Worm (Caenorhabditis elegans) whole organism, L2 larva: ENCODE measurements around the gene ZC21.10.
A peak's percentile ranks its signal among the peaks of the same experiment; 100 is the strongest.

Experiments used
- C34F6.9 ChIP-seq: fragments of 150-350 bp; optimal IDR thresholded peaks from 2 replicates; lab custom pipeline; 2014; ENCODE audit warnings: missing biosample characterization, missing genetic modification characterization
- R02D3.7 ChIP-seq: fragments of 150-350 bp; optimal IDR thresholded peaks from 2 replicates; lab custom pipeline; 2014; ENCODE audit warnings: missing biosample characterization, missing genetic modification characterization
- Y55F3AM.14 ChIP-seq: fragments of 200-800 bp; sonication (Bioruptor generic); optimal IDR thresholded peaks from 2 replicates; lab custom pipeline; 2018; ENCODE audit warnings: mild to moderate bottlenecking, missing genetic modification characterization, missing compliant biosample characterization
- ZK546.5 ChIP-seq: sonication (generic microtip); optimal IDR thresholded peaks from 2 replicates; lab custom pipeline; 2017; ENCODE audit warnings: missing biosample characterization, missing genetic modification characterization
- alr-1 ChIP-seq: fragments of 150-350 bp; optimal IDR thresholded peaks from 2 replicates; lab custom pipeline; 2014; ENCODE audit warnings: missing biosample characterization, missing genetic modification characterization
- aly-2 ChIP-seq: fragments of 150-350 bp; optimal IDR thresholded peaks from 2 replicates; lab custom pipeline; 2014; ENCODE audit warnings: missing biosample characterization, missing genetic modification characterization
- ama-1 ChIP-seq: fragments of 150-350 bp; optimal IDR thresholded peaks from 2 replicates; lab custom pipeline; 2018; ENCODE audit warnings: inconsistent platforms
- blmp-1 ChIP-seq: sonication (generic microtip); optimal IDR thresholded peaks from 2 replicates; lab custom pipeline; 2017; ENCODE audit warnings: missing genetic modification characterization, mild to moderate bottlenecking, missing compliant biosample characterization, antibody characterized with exemption, moderate library complexity; ENCODE audit not compliant: insufficient read depth
- ceh-16 ChIP-seq: fragments of 150-350 bp; optimal IDR thresholded peaks from 2 replicates; lab custom pipeline; 2014; ENCODE audit warnings: missing biosample characterization, missing genetic modification characterization
- ceh-82 ChIP-seq: fragments of 150-350 bp; optimal IDR thresholded peaks from 2 replicates; lab custom pipeline; 2014; ENCODE audit warnings: missing biosample characterization, missing genetic modification characterization
- crh-2 ChIP-seq: sonication (generic microtip); optimal IDR thresholded peaks from 2 replicates; lab custom pipeline; 2017; ENCODE audit warnings: missing biosample characterization, missing genetic modification characterization
- dmd-4 ChIP-seq: sonication (generic microtip); optimal IDR thresholded peaks from 2 replicates; lab custom pipeline; 2017; ENCODE audit warnings: missing biosample characterization, missing genetic modification characterization
- egl-27 ChIP-seq: sonication (generic microtip); optimal IDR thresholded peaks from 3 replicates; lab custom pipeline; 2017; ENCODE audit warnings: missing biosample characterization, missing genetic modification reagents, missing genetic modification characterization
- elt-1 ChIP-seq: fragments of 150-350 bp; optimal IDR thresholded peaks from 2 replicates; lab custom pipeline; 2014; ENCODE audit warnings: missing biosample characterization, missing genetic modification characterization
- elt-3 ChIP-seq: sonication (generic microtip); optimal IDR thresholded peaks from 2 replicates; lab custom pipeline; 2017; ENCODE audit warnings: missing biosample characterization, missing genetic modification characterization
- fos-1 ChIP-seq: fragments of 150-350 bp; optimal IDR thresholded peaks from 2 replicates; lab custom pipeline; 2014; ENCODE audit warnings: missing biosample characterization, missing genetic modification characterization
- gmeb-1 ChIP-seq: fragments of 150-350 bp; optimal IDR thresholded peaks from 2 replicates; lab custom pipeline; 2014; ENCODE audit warnings: missing biosample characterization, missing genetic modification characterization
- lin-11 ChIP-seq: fragments of 150-350 bp; sonication (generic microtip); optimal IDR thresholded peaks from 2 replicates; lab custom pipeline; 2014; ENCODE audit warnings: missing biosample characterization, missing genetic modification characterization, inconsistent platforms, mixed read lengths
- lin-13 ChIP-seq: fragments of 150-350 bp; optimal IDR thresholded peaks from 2 replicates; lab custom pipeline; 2014; ENCODE audit warnings: missing biosample characterization, missing genetic modification reagents, missing genetic modification characterization
- lin-39 ChIP-seq: fragments of 150-350 bp; optimal IDR thresholded peaks from 2 replicates; lab custom pipeline; 2014; ENCODE audit warnings: missing biosample characterization, missing genetic modification reagents, missing genetic modification characterization
- lsy-2 ChIP-seq, 2 experiments: fragments of 150-350 bp in 1 of 2; sonication (generic microtip) in 1 of 2; optimal IDR thresholded peaks; 2 replicates each; lab custom pipeline; 2014 to 2017; ENCODE audit warnings: missing biosample characterization in 2 of 2, missing genetic modification characterization in 2 of 2
- mab-5 ChIP-seq: fragments of 150-350 bp; optimal IDR thresholded peaks from 2 replicates; lab custom pipeline; 2014; ENCODE audit warnings: missing biosample characterization, missing genetic modification characterization
- mbf-1 ChIP-seq: sonication (generic microtip); optimal IDR thresholded peaks from 2 replicates; lab custom pipeline; 2017; ENCODE audit warnings: missing biosample characterization, missing genetic modification characterization
- nhr-10 ChIP-seq: sonication (generic microtip); optimal IDR thresholded peaks from 2 replicates; lab custom pipeline; 2017; ENCODE audit warnings: missing biosample characterization, missing genetic modification characterization
- nhr-12 ChIP-seq: fragments of 150-350 bp; optimal IDR thresholded peaks from 2 replicates; lab custom pipeline; 2014; ENCODE audit warnings: missing biosample characterization, missing genetic modification characterization
- nhr-129 ChIP-seq: fragments of 150-350 bp; optimal IDR thresholded peaks from 2 replicates; lab custom pipeline; 2014; ENCODE audit warnings: missing biosample characterization, missing genetic modification characterization
- nhr-23 ChIP-seq: fragments of 150-350 bp; optimal IDR thresholded peaks from 2 replicates; lab custom pipeline; 2014; ENCODE audit warnings: missing biosample characterization, missing genetic modification reagents, missing genetic modification characterization
- nhr-237 ChIP-seq: fragments of 150-350 bp; optimal IDR thresholded peaks from 2 replicates; lab custom pipeline; 2014; ENCODE audit warnings: missing biosample characterization, missing genetic modification characterization
- nhr-6 ChIP-seq: fragments of 150-350 bp; optimal IDR thresholded peaks from 2 replicates; lab custom pipeline; 2014; ENCODE audit warnings: missing biosample characterization, missing genetic modification characterization
- nhr-77 ChIP-seq: fragments of 150-350 bp; optimal IDR thresholded peaks from 2 replicates; lab custom pipeline; 2014; ENCODE audit warnings: missing biosample characterization, missing genetic modification characterization
- peb-1 ChIP-seq: fragments of 150-350 bp; optimal IDR thresholded peaks from 2 replicates; lab custom pipeline; 2014; ENCODE audit warnings: missing biosample characterization, missing genetic modification characterization
- sem-4 ChIP-seq: fragments of 150-350 bp; optimal IDR thresholded peaks from 2 replicates; lab custom pipeline; 2014; ENCODE audit warnings: missing biosample characterization, missing genetic modification reagents, missing genetic modification characterization
- skn-1 ChIP-seq: sonication (generic microtip); optimal IDR thresholded peaks from 2 replicates; lab custom pipeline; 2017; ENCODE audit warnings: missing biosample characterization, missing genetic modification characterization
- sma-3 ChIP-seq: sonication (generic microtip); optimal IDR thresholded peaks from 2 replicates; lab custom pipeline; 2016; ENCODE audit warnings: missing genetic modification reagents, missing genetic modification characterization, missing compliant biosample characterization
- sma-9 ChIP-seq, 2 experiments: fragments of 150-350 bp in 1 of 2; sonication (generic microtip) in 1 of 2; optimal IDR thresholded peaks; 2 replicates each; lab custom pipeline; 2014 to 2016; ENCODE audit warnings: missing genetic modification characterization in 2 of 2, mild to moderate bottlenecking in 1 of 2, missing biosample characterization in 1 of 2, missing compliant biosample characterization in 1 of 2, missing genetic modification reagents in 1 of 2, moderate library complexity in 1 of 2
- snpc-4 ChIP-seq: fragments of 150-350 bp; optimal IDR thresholded peaks from 2 replicates; lab custom pipeline; 2014; ENCODE audit warnings: missing biosample characterization, missing genetic modification characterization
- unc-39 ChIP-seq: fragments of 150-350 bp; optimal IDR thresholded peaks from 2 replicates; lab custom pipeline; 2014; ENCODE audit warnings: missing biosample characterization, missing genetic modification characterization
- unc-55 ChIP-seq: fragments of 150-350 bp; sonication (generic microtip); optimal IDR thresholded peaks from 3 replicates; lab custom pipeline; 2014; ENCODE audit warnings: missing biosample characterization, missing genetic modification reagents, missing genetic modification characterization
- unc-62 ChIP-seq: fragments of 150-350 bp; optimal IDR thresholded peaks from 2 replicates; lab custom pipeline; 2014; ENCODE audit warnings: missing biosample characterization, missing genetic modification reagents, missing genetic modification characterization
- zag-1 ChIP-seq: fragments of 150-350 bp; optimal IDR thresholded peaks from 2 replicates; lab custom pipeline; 2014; ENCODE audit warnings: missing biosample characterization, missing genetic modification characterization
- ztf-1 ChIP-seq: fragments of 200-800 bp; sonication (Bioruptor generic); conservative IDR thresholded peaks from 2 replicates; pipeline ENCODE4 v1.3.6; 2022; ENCODE audit warnings: missing genetic modification characterization, missing compliant biosample characterization
- ztf-11 ChIP-seq: sonication (generic microtip); optimal IDR thresholded peaks from 2 replicates; lab custom pipeline; 2017; ENCODE audit warnings: missing biosample characterization, missing genetic modification characterization
- ztf-4 ChIP-seq: fragments of 150-350 bp; optimal IDR thresholded peaks from 2 replicates; lab custom pipeline; 2014; ENCODE audit warnings: missing biosample characterization, missing genetic modification characterization

Gene ZC21.10

DNA sequence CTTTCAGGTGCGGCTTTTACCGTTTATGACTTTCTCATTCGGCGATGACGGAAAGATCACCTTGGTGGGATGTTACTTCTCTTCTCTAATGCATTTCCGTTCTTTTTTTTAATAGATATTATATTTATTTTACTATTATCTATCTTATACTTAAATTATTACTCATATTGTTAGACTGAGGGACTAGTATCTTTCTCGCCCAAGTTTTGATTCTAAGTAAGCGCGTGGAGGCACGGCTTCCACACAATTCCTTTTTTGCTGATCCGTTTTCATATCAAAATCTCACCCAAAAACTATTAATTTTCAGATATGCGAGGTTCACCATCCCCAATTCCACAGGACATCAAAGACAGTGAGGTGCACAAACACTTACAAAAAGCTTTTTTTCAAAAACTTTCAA, at the start of gene ZC21.10:
TSS of gene ZC21.10 (plus strand) at position 301 of the 400 bp plus-strand sequence.
- no peak for TF ChIP-seq blmp-1 (tag; lab: Kevin White, UChicago)
- no peak for TF ChIP-seq unc-39 (tag; lab: Kevin White, UChicago)
- TF ChIP-seq nhr-10 (tag; lab: Kevin White, UChicago): no peak
- TF ChIP-seq nhr-23 (tag; lab: Kevin White, UChicago): no peak
- no peak for TF ChIP-seq C34F6.9 (tag; lab: Kevin White, UChicago)
- no peak for TF ChIP-seq lin-13
- no peak for TF ChIP-seq peb-1 (tag; lab: Kevin White, UChicago)
- TF ChIP-seq ceh-82 (tag; lab: Kevin White, UChicago): no peak
- TF ChIP-seq unc-55 (GFP tag; lab: Kevin White, UChicago): no peak

DNA sequence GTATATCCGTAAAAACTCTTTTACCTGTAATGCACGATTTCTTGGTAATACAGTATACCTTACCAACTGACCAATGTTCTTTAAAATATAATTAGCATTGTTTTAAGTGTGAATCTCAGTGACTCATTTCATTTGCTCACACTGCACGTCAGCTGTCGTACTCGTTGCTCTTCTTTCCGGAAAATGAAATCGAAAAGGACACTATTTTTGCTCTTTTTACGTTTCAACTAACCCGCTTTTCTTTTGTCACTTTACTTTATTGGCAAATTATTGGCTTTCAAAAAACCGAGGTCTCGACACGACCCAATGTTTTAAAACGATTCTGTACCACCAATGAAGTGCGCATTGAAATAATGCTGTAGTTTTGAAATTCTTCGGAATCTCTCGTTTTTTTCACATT, 49.5 kb upstream of the ZC21.10 start, which contains the start of gene F42H10.6:
TSS of gene F42H10.6 (minus strand) at position 101 of the 400 bp plus-strand sequence.
- TF ChIP-seq egl-27 (tag; lab: Kevin White, UChicago) (no peak), lin-13 (no peak), lsy-2 (tag; optimal IDR thresholded peaks at IDR 0.05; lab: Kevin White, UChicago) (no peak), ztf-11 (no peak), mab-5 (tag; lab: Kevin White, UChicago) (no peak), ZK546.5 (no peak), lin-39 (tag; lab: Kevin White, UChicago) (no peak), unc-39 (tag; lab: Kevin White, UChicago) (no peak), sma-3 (GFP tag; lab: Kevin White, UChicago) (no peak), sma-9 (GFP tag; optimal IDR thresholded peaks at IDR 0.05; lab: Kevin White, UChicago) (no peak), sma-9 (tag; optimal IDR thresholded peaks at IDR 0.05; lab: Kevin White, UChicago) (no peak), sem-4 (tag; lab: Kevin White, UChicago) (no peak), nhr-77 (tag; lab: Kevin White, UChicago) (no peak)

DNA sequence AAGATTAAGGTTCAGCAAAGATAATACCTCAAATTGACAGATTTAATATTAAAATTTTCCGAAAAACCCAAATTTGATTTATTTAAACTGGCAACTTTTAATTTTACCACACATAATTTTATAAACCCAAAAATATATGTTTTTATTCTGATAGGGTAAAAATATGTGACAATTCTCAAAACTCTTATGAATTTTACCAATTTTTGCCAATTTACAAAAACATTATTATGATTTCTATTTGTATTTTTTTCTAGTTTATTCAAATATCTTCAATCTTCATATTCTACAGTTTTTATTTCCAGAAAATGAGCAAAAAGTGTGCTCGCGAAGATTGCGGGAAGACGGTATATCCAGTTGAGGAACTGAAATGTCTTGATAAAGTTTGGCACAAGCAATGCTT, 46.0 kb upstream of the ZC21.10 start, which contains the start of gene F42H10.3:
TSS of gene F42H10.3 (plus strand) at position 301 of the 400 bp plus-strand sequence.
- TF ChIP-seq nhr-10 (tag; lab: Kevin White, UChicago) (no peak), unc-62 (GFP tag; lab: Kevin White, UChicago) (no peak), peb-1 (tag; lab: Kevin White, UChicago) (no peak), mbf-1 (tag; lab: Kevin White, UChicago) (no peak), lin-39 (tag; lab: Kevin White, UChicago) (no peak), R02D3.7 (tag; lab: Kevin White, UChicago) (no peak), zag-1 (no peak), alr-1 (tag; lab: Kevin White, UChicago) (no peak), nhr-129 (tag; lab: Kevin White, UChicago) (no peak), sma-9 (GFP tag; optimal IDR thresholded peaks at IDR 0.05; lab: Kevin White, UChicago) (no peak), sma-9 (tag; optimal IDR thresholded peaks at IDR 0.05; lab: Kevin White, UChicago) (no peak), nhr-6 (tag; lab: Kevin White, UChicago) (no peak), elt-3 (tag; lab: Kevin White, UChicago) (no peak), mab-5 (tag; lab: Kevin White, UChicago) (no peak), ztf-4 (no peak), ztf-11 (no peak), lin-13 (no peak)
- TF ChIP-seq, all 48 proteins: peak for 0

DNA sequence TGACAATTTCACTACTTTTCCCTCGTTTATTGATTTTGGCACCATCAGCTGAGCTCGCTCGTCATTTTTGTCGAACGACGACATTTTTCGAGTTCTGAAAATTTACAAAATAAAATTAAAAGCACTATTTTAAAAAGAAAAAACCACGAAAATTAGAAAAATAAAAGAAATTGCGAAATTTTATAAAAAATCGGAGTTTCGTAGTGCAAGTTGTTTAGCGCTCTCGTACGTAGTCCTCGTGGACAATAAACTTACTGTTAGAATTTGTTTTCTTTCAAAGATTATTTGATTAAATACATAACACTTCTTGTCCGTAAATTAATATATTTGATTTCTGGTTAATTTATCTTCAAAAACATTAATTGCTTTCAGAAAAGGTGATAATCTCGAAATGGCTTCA, 39.6 kb upstream of the ZC21.10 start, which contains the start of the genes ess-2 and F42H10.2:
TSS of gene ess-2 (minus strand) at position 99 of the 400 bp plus-strand sequence.
TSS of gene F42H10.2 (plus strand) at position 367 of the 400 bp plus-strand sequence.
- TF ChIP-seq ceh-82 (tag; lab: Kevin White, UChicago) (no peak), Y55F3AM.14 (GFP tag; lab: Kevin White, UChicago) (no peak), sma-9 (GFP tag; optimal IDR thresholded peaks at IDR 0.05; lab: Kevin White, UChicago) (no peak), sma-9 (tag; optimal IDR thresholded peaks at IDR 0.05; lab: Kevin White, UChicago) (no peak), skn-1 (tag; lab: Kevin White, UChicago) (no peak), lin-11 (tag; lab: Kevin White, UChicago) (no peak), nhr-237 (tag; lab: Kevin White, UChicago) (no peak), gmeb-1 (peak; percentile 49), aly-2 (tag; lab: Kevin White, UChicago) (no peak), mbf-1 (tag; lab: Kevin White, UChicago) (no peak), lin-39 (tag; lab: Kevin White, UChicago) (no peak), ceh-16 (no peak), sma-3 (GFP tag; lab: Kevin White, UChicago) (peak; percentile 22), snpc-4 (tag; lab: Kevin White, UChicago) (no peak), egl-27 (tag; lab: Kevin White, UChicago) (no peak), C34F6.9 (tag; lab: Kevin White, UChicago) (peak; percentile 83), crh-2 (tag; lab: Kevin White, UChicago) (peak; percentile 47), ztf-1 (GFP tag; lab: Robert Waterston, UW) (no peak), nhr-6 (tag; lab: Kevin White, UChicago) (no peak), dmd-4 (no peak), ztf-4 (no peak), nhr-10 (tag; lab: Kevin White, UChicago) (no peak), nhr-77 (tag; lab: Kevin White, UChicago) (no peak), lsy-2 (tag; optimal IDR thresholded peaks at IDR 0.05; lab: Kevin White, UChicago) (peak in 1 of 2 experiments; percentile 78), elt-1 (tag; lab: Kevin White, UChicago) (no peak), elt-3 (tag; lab: Kevin White, UChicago) (no peak), unc-55 (GFP tag; lab: Kevin White, UChicago) (peak; percentile 86), R02D3.7 (tag; lab: Kevin White, UChicago) (no peak), nhr-12 (tag; lab: Kevin White, UChicago) (no peak), unc-39 (tag; lab: Kevin White, UChicago) (no peak), fos-1 (tag; lab: Kevin White, UChicago) (peak; percentile 42), ama-1 (lab: Kevin White, UChicago) (no peak), mab-5 (tag; lab: Kevin White, UChicago) (no peak), lin-13 (peak; percentile 19), ZK546.5 (no peak), nhr-129 (tag; lab: Kevin White, UChicago) (peak; percentile 25)
